Fruit fly (Drosophila melanogaster): ENCODE results near the gene CG3164.

The CG3164 gene

DNA sequence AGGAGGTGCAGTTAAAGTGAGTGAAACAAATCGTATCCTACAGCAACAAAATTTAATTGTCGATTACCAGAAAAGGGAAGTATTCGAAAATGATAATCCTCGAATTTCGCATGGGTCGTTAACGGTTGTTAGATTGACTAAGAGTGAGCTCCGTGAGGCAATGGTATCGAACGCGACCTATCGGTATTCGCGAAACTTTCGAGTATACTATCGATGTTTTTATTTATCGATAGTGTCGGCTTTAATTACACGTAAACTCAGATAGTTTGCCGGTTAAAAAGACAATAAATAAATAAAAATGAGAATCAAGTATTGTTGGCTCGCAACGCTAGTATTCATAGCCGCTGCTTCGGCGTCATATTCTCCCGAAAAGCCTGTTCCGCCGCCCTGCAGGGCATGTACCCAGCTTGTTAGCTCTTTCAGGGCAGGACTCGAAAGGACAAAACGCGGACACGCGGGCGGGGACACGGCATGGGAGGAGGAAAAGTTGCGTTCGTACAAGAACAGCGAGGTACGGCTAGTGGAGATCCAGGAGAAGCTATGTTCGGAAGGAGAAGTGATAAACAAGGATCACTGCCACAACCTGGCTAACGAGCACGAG lies 28.3 kb downstream of the CG3164 start, which contains the start of gene Creld (continued):
- TF ChIP-seq CG12219 (GFP tag; optimal IDR thresholded peaks at IDR 0.05) (no peak), Gug (GFP tag; IDR thresholded peaks at IDR 0.05) (no peak; the same call in 3 of the 4 replicates), ranshi (GFP tag; IDR thresholded peaks at IDR 0.05) (no peak), esg (GFP tag; conservative IDR thresholded peaks at IDR 0.05) (no peak), gcm (GFP tag; optimal IDR thresholded peaks at IDR 0.05) (no peak), CG12942 (GFP tag; optimal IDR thresholded peaks at IDR 0.05) (no peak), Sry-δ (GFP tag; optimal IDR thresholded peaks at IDR 0.05) (peak; percentile 94), Vsx1 (GFP tag; optimal IDR thresholded peaks at IDR 0.05) (no peak), HLH3B (GFP tag; IDR thresholded peaks at IDR 0.05) (no peak), gt (GFP tag; IDR thresholded peaks at IDR 0.05) (no peak), pfk (GFP tag; optimal IDR thresholded peaks at IDR 0.05) (no peak), CG15479 (GFP tag; optimal IDR thresholded peaks at IDR 0.05) (no peak), CG4617 (GFP tag; optimal IDR thresholded peaks at IDR 0.05; ENCODE audit: borderline replicate concordance) (peak; percentile 54), croc (GFP tag; conservative IDR thresholded peaks at IDR 0.05) (no peak), dimm (GFP tag; IDR thresholded peaks at IDR 0.05) (no peak), bsh (GFP tag; optimal IDR thresholded peaks at IDR 0.05) (no peak), CG17829 (tag; optimal IDR thresholded peaks at IDR 0.05) (no peak), slp2 (GFP tag; optimal IDR thresholded peaks at IDR 0.05) (no peak), CG9932 (GFP tag; IDR thresholded peaks at IDR 0.05) (no peak; the same call in 1 of the 2 replicates), CG6683 (GFP tag; optimal IDR thresholded peaks at IDR 0.05) (no peak), BEAF-32 (GFP tag; optimal IDR thresholded peaks at IDR 0.05) (peak; percentile 99), unpg (GFP tag; optimal IDR thresholded peaks at IDR 0.05) (no peak), CG5180 (GFP tag; optimal IDR thresholded peaks at IDR 0.05) (no peak), fd102C (GFP tag; optimal IDR thresholded peaks at IDR 0.05) (no peak), CG18011 (GFP tag; optimal IDR thresholded peaks at IDR 0.05) (no peak), seq (GFP tag; IDR thresholded peaks at IDR 0.05) (no peak), CG13296 (GFP tag; optimal IDR thresholded peaks at IDR 0.05) (no peak), CG6175 (GFP tag; IDR thresholded peaks at IDR 0.05) (no peak), NC2α (GFP tag; optimal IDR thresholded peaks at IDR 0.05) (no peak), CG10565 (GFP tag; optimal IDR thresholded peaks at IDR 0.05) (no peak), CG15696 (tag; optimal IDR thresholded peaks at IDR 0.05) (no peak), Atf-2 (GFP tag; optimal IDR thresholded peaks at IDR 0.05) (peak; percentile 0), cas (GFP tag; IDR thresholded peaks at IDR 0.05) (no peak), lmd (GFP tag; IDR thresholded peaks at IDR 0.05) (no peak), hb (GFP tag; IDR thresholded peaks at IDR 0.05; ENCODE audit: partially characterized antibody) (peak; percentile 99), pho (GFP tag; optimal IDR thresholded peaks at IDR 0.05) (no peak), CG14710 (tag; optimal IDR thresholded peaks at IDR 0.05) (peak; percentile 39), B-H2 (GFP tag; optimal IDR thresholded peaks at IDR 0.05) (peak; percentile 36), Drgx (GFP tag; IDR thresholded peaks at IDR 0.05) (no peak), CG14860 (GFP tag; IDR thresholded peaks at IDR 0.05; ENCODE audit: partially characterized antibody) (peak; percentile 100), ftz-f1 (GFP tag; optimal IDR thresholded peaks at IDR 0.05) (no peak), hth (optimal IDR thresholded peaks at IDR 0.05) (no peak), otp (GFP tag; IDR thresholded peaks at IDR 0.05) (no peak), CG12104 (GFP tag; optimal IDR thresholded peaks at IDR 0.05) (no peak), CG12071 (GFP tag; optimal IDR thresholded peaks at IDR 0.05) (no peak), Dref (GFP tag; IDR thresholded peaks at IDR 0.05) (peak; percentile 98), ERR (GFP tag; optimal IDR thresholded peaks at IDR 0.05) (no peak), CG16813 (GFP tag; IDR thresholded peaks at IDR 0.05; ENCODE audit: partially characterized antibody) (peak; percentile 100), CG1529 (GFP tag; optimal IDR thresholded peaks at IDR 0.05) (no peak), MESR4 (GFP tag; optimal IDR thresholded peaks at IDR 0.05) (peak; percentile 42), CG12236 (GFP tag; optimal IDR thresholded peaks at IDR 0.05) (no peak)

Data from whole organism, embryonic.